Fruit fly (Drosophila melanogaster): ENCODE results near the gene Cmpk.
A peak's percentile ranks its signal among the peaks of the same experiment; 100 is the strongest.

Gene Cmpk

DNA sequence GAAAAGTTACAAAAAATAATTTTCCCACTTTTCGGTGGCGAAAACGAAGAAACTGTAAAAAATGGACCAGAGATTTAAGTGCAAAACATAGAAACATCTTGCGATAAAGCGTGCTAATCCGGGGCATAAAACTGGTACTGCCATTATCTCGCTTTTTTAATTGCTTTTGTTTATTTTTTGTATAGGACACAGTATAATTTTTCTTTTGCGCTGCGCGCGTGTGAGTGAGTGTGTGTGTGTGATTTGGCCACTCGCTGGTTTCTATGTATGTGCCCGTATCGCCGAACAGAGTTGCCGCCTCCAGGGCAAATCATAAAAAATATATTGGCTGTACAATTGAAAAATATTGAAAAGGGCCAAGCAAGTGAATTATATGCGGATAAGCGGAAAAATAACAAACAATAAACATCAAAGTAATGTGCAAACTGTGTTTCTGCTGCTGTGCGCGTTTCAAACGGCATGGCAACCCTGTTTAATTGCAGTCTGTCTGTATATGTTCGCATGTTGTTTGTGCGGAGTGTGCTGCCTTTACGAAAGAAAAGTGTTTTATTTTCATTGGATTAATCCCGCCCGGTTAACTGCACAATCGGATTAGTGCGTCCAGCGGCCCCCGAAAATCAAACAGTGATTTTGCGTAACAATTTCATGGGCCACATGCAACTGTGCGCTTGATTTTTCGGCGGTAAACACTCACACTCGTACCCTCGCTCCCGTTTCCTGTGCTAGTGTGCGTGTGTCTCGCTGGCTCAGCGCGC is 12.9 kb downstream of the Cmpk start (continued):
- peak; percentile 92 for TF ChIP-seq CG31441 (GFP tag; IDR thresholded peaks at IDR 0.05)
- TF ChIP-seq ara (GFP tag; IDR thresholded peaks at IDR 0.05), result peak; percentile 98
- TF ChIP-seq CG10274 (GFP tag; optimal IDR thresholded peaks at IDR 0.05), result peak; percentile 86
- peak; percentile 85 for TF ChIP-seq C15 (GFP tag; IDR thresholded peaks at IDR 0.05)
- TF ChIP-seq Spps (tag; optimal IDR thresholded peaks at IDR 0.05), result peak; percentile 89
- peak; percentile 81 for TF ChIP-seq TFAM (GFP tag; optimal IDR thresholded peaks at IDR 0.05)
- 0 out of 4 replicates have a peak, but pooled peaks have one; percentile 35 for TF ChIP-seq chinmo (GFP tag; IDR thresholded peaks at IDR 0.05; ENCODE audit: partially characterized antibody)
- peak; percentile 85 for TF ChIP-seq CG14965 (GFP tag; optimal IDR thresholded peaks at IDR 0.05; ENCODE audit: borderline replicate concordance)
- TF ChIP-seq mam (GFP tag; optimal IDR thresholded peaks at IDR 0.05), result peak; percentile 97
- TF ChIP-seq CG11560 (tag; IDR thresholded peaks at IDR 0.05), result peak; percentile 89
- TF ChIP-seq wek (GFP tag; optimal IDR thresholded peaks at IDR 0.05), result peak; percentile 85
- no peak for TF ChIP-seq inv (GFP tag; IDR thresholded peaks at IDR 0.05; ENCODE audit: partially characterized antibody)
- TF ChIP-seq Blimp-1 (GFP tag; optimal IDR thresholded peaks at IDR 0.05), result peak; percentile 93
- TF ChIP-seq CHES-1-like (GFP tag; optimal IDR thresholded peaks at IDR 0.05), result peak; percentile 98
- peak; percentile 96 for TF ChIP-seq eyg (GFP tag; optimal IDR thresholded peaks at IDR 0.05)
- peak; percentile 95 for TF ChIP-seq CG12236 (GFP tag; optimal IDR thresholded peaks at IDR 0.05)
- TF ChIP-seq CG12219 (GFP tag; optimal IDR thresholded peaks at IDR 0.05), result peak; percentile 96
- no peak for TF ChIP-seq sc (optimal IDR thresholded peaks at IDR 0.05)
- TF ChIP-seq sc (GFP tag; optimal IDR thresholded peaks at IDR 0.05), result peak; percentile 94
- peak; percentile 96 for TF ChIP-seq gce (GFP tag; IDR thresholded peaks at IDR 0.05)
- TF ChIP-seq seq (GFP tag; IDR thresholded peaks at IDR 0.05), result peak; percentile 97
- TF ChIP-seq CG30020 (tag; optimal IDR thresholded peaks at IDR 0.05), result peak; percentile 58
- peak; percentile 92 for TF ChIP-seq CG1529 (GFP tag; optimal IDR thresholded peaks at IDR 0.05)
- peak; percentile 15 for TF ChIP-seq gfzf (GFP tag; optimal IDR thresholded peaks at IDR 0.05)
- TF ChIP-seq lov (optimal IDR thresholded peaks at IDR 0.05), result no peak
- peak; percentile 91 for TF ChIP-seq lov (GFP tag; IDR thresholded peaks at IDR 0.05)
- peak; percentile 72; the same call in 2 of the 3 replicates for TF ChIP-seq z (GFP tag; IDR thresholded peaks at IDR 0.05)
- peak; percentile 92 for TF ChIP-seq CG2116 (GFP tag; optimal IDR thresholded peaks at IDR 0.05)
- TF ChIP-seq zfh2 (GFP tag; optimal IDR thresholded peaks at IDR 0.05), result peak; percentile 96
- TF ChIP-seq repo (GFP tag; optimal IDR thresholded peaks at IDR 0.05), result peak; percentile 96
- peak; percentile 97 for TF ChIP-seq unpg (GFP tag; optimal IDR thresholded peaks at IDR 0.05)
- TF ChIP-seq Antp (GFP tag; optimal IDR thresholded peaks at IDR 0.05), result peak; percentile 98
- TF ChIP-seq CG17328 (GFP tag; IDR thresholded peaks at IDR 0.05), result peak; percentile 98
- peak; percentile 97 for TF ChIP-seq Ada2b (GFP tag; IDR thresholded peaks at IDR 0.05)
- TF ChIP-seq Hsf (GFP tag; optimal IDR thresholded peaks at IDR 0.05), result peak; percentile 97
- TF ChIP-seq sens (GFP tag), result peak; percentile 100
- TF ChIP-seq CG10147 (GFP tag; optimal IDR thresholded peaks at IDR 0.05), result peak; percentile 82
- peak; percentile 87 for TF ChIP-seq Lim3 (GFP tag; IDR thresholded peaks at IDR 0.05)
- TF ChIP-seq Sin3A (optimal IDR thresholded peaks at IDR 0.05), result peak; percentile 25
- TF ChIP-seq bsh (GFP tag; optimal IDR thresholded peaks at IDR 0.05), result peak; percentile 82 to 98
- peak; percentile 97 for TF ChIP-seq Aef1 (GFP tag; IDR thresholded peaks at IDR 0.05)
- TF ChIP-seq dmrt11E (tag; optimal IDR thresholded peaks at IDR 0.05), result peak; percentile 93
- peak; percentile 96 for TF ChIP-seq jing (GFP tag; optimal IDR thresholded peaks at IDR 0.05)
- peak; percentile 11 to 83 for TF ChIP-seq Eip74EF (GFP tag; optimal IDR thresholded peaks at IDR 0.05)
- 0 out of 4 replicates have a peak, but pooled peaks have one; percentile 2 for TF ChIP-seq Dll (GFP tag; IDR thresholded peaks at IDR 0.05; ENCODE audit: partially characterized antibody)
- peak; percentile 83 for TF ChIP-seq run (tag; optimal IDR thresholded peaks at IDR 0.05)
- TF ChIP-seq CG31224 (GFP tag; IDR thresholded peaks at IDR 0.05), result peak; percentile 93
- TF ChIP-seq insv (GFP tag; optimal IDR thresholded peaks at IDR 0.05), result peak; percentile 59 to 64
- TF ChIP-seq Rfx (GFP tag; IDR thresholded peaks at IDR 0.05), result peak; percentile 98
- peak; percentile 94 for TF ChIP-seq Hr3 (GFP tag; optimal IDR thresholded peaks at IDR 0.05)

Measured in whole organism, embryonic.